Fruit fly (Drosophila melanogaster) whole organism, prepupa: ENCODE data around the gene ras.

ENCODE experiments used
- Blimp-1 ChIP-seq: fragments of 200-800 bp; sonication (Bioruptor generic); optimal IDR thresholded peaks from 3 replicates; lab custom pipeline; 2017; ENCODE audit warnings: missing biosample characterization, missing genetic modification characterization, mild to moderate bottlenecking, moderate library complexity, missing genetic modification reagents
- CG10631 ChIP-seq: fragments of 200-800 bp; sonication (Bioruptor generic); optimal IDR thresholded peaks from 2 replicates; lab custom pipeline; 2016; ENCODE audit warnings: missing biosample characterization, missing genetic modification characterization
- CG11762 ChIP-seq: fragments of 200-800 bp; sonication (Bioruptor generic); optimal IDR thresholded peaks from 3 replicates; lab custom pipeline; 2016; ENCODE audit warnings: missing biosample characterization, missing genetic modification characterization; ENCODE audit not compliant: insufficient read depth
- CG11902 ChIP-seq: fragments of 200-800 bp; sonication (Bioruptor generic); optimal IDR thresholded peaks from 3 replicates; lab custom pipeline; 2016; ENCODE audit warnings: missing biosample characterization, missing genetic modification characterization
- CG16779 ChIP-seq: fragments of 200-800 bp; sonication (Bioruptor generic); optimal IDR thresholded peaks from 3 replicates; lab custom pipeline; 2017; ENCODE audit warnings: missing biosample characterization, mild to moderate bottlenecking, missing genetic modification characterization
- CG31627 ChIP-seq: fragments of 200-800 bp; sonication (Bioruptor generic); optimal IDR thresholded peaks from 3 replicates; lab custom pipeline; 2016; ENCODE audit warnings: missing biosample characterization, missing genetic modification characterization
- CG34406 ChIP-seq: fragments of 200-800 bp; sonication (Bioruptor generic); optimal IDR thresholded peaks from 3 replicates; lab custom pipeline; 2016; ENCODE audit warnings: missing biosample characterization, missing genetic modification characterization
- CG3919 ChIP-seq: fragments of 200-800 bp; sonication (Bioruptor generic); optimal IDR thresholded peaks from 3 replicates; lab custom pipeline; 2016; ENCODE audit warnings: missing biosample characterization, missing genetic modification characterization
- CG4318 ChIP-seq: fragments of 200-800 bp; sonication (Bioruptor generic); optimal IDR thresholded peaks from 3 replicates; lab custom pipeline; 2017; ENCODE audit warnings: missing biosample characterization, mild to moderate bottlenecking, missing genetic modification characterization
- CG6792 ChIP-seq: fragments of 200-800 bp; sonication (Bioruptor generic); optimal IDR thresholded peaks from 3 replicates; lab custom pipeline; 2016; ENCODE audit warnings: missing biosample characterization, missing genetic modification characterization
- CG6808 ChIP-seq: fragments of 200-800 bp; sonication (Bioruptor generic); optimal IDR thresholded peaks from 3 replicates; lab custom pipeline; 2017; ENCODE audit warnings: missing biosample characterization, missing genetic modification characterization, mild to moderate bottlenecking, moderate library complexity, missing genetic modification reagents
- CG6854 ChIP-seq: fragments of 200-800 bp; sonication (Bioruptor generic); optimal IDR thresholded peaks from 2 replicates; lab custom pipeline; 2017; ENCODE audit warnings: missing biosample characterization, mild to moderate bottlenecking, missing genetic modification characterization
- CG7368 ChIP-seq: fragments of 200-800 bp; sonication (Bioruptor generic); optimal IDR thresholded peaks from 3 replicates; lab custom pipeline; 2016; ENCODE audit warnings: missing biosample characterization, missing genetic modification characterization
- CG8632 ChIP-seq: fragments of 200-800 bp; sonication (Bioruptor generic); optimal IDR thresholded peaks from 3 replicates; lab custom pipeline; 2016; ENCODE audit warnings: missing biosample characterization, missing genetic modification characterization
- CG9139 ChIP-seq: fragments of 200-800 bp; sonication (Bioruptor generic); optimal IDR thresholded peaks from 3 replicates; lab custom pipeline; 2017; ENCODE audit warnings: missing biosample characterization, mild to moderate bottlenecking, missing genetic modification characterization
- Eip75B ChIP-seq: fragments of 200-800 bp; sonication (Bioruptor generic); optimal IDR thresholded peaks from 3 replicates; lab custom pipeline; 2016; ENCODE audit warnings: missing biosample characterization, missing genetic modification characterization
- Eip78C ChIP-seq: fragments of 200-800 bp; sonication (Bioruptor generic); peaks from one replicate; lab custom pipeline; 2016; ENCODE audit warnings: missing biosample characterization, missing genetic modification characterization
- Ets21C ChIP-seq: fragments of 200-800 bp; sonication (Bioruptor generic); optimal IDR thresholded peaks from 3 replicates; lab custom pipeline; 2016; ENCODE audit warnings: missing biosample characterization, missing genetic modification characterization
- Gug ChIP-seq: fragments of 200-800 bp; sonication (Bioruptor generic); IDR thresholded peaks from 2 replicates; pipeline ENCODE4 v1.3.6; 2022; ENCODE audit warnings: missing biosample characterization, missing genetic modification characterization
- Hr4 ChIP-seq: fragments of 200-800 bp; sonication (Bioruptor generic); optimal IDR thresholded peaks from 3 replicates; lab custom pipeline; 2016; ENCODE audit warnings: missing biosample characterization, missing genetic modification characterization
- Lpt ChIP-seq: fragments of 200-800 bp; sonication (Bioruptor generic); optimal IDR thresholded peaks from 3 replicates; lab custom pipeline; 2016; ENCODE audit warnings: missing biosample characterization, missing genetic modification characterization
- Met ChIP-seq: fragments of 200-800 bp; sonication (Bioruptor generic); optimal IDR thresholded peaks from 3 replicates; lab custom pipeline; 2016; ENCODE audit warnings: missing biosample characterization, missing genetic modification characterization
- OdsH ChIP-seq: fragments of 200-800 bp; sonication (Bioruptor generic); optimal IDR thresholded peaks from 3 replicates; lab custom pipeline; 2016; ENCODE audit warnings: missing biosample characterization, missing genetic modification characterization
- Smox ChIP-seq: fragments of 200-800 bp; sonication (Bioruptor generic); optimal IDR thresholded peaks from 3 replicates; lab custom pipeline; 2016; ENCODE audit warnings: missing biosample characterization, missing genetic modification characterization
- Sox102F ChIP-seq: fragments of 200-800 bp; sonication (Bioruptor generic); optimal IDR thresholded peaks from 2 replicates; lab custom pipeline; 2016; ENCODE audit warnings: missing biosample characterization, mild to moderate bottlenecking, missing genetic modification characterization
- Sox14 ChIP-seq: fragments of 200-800 bp; sonication (Bioruptor generic); optimal IDR thresholded peaks from 3 replicates; lab custom pipeline; 2016; ENCODE audit warnings: missing biosample characterization, missing genetic modification characterization
- Sox15 ChIP-seq: fragments of 200-800 bp; sonication (Bioruptor generic); optimal IDR thresholded peaks from 3 replicates; lab custom pipeline; 2016; ENCODE audit warnings: missing biosample characterization, missing genetic modification characterization
- achi ChIP-seq: fragments of 200-800 bp; sonication (Bioruptor generic); optimal IDR thresholded peaks from 3 replicates; lab custom pipeline; 2016; ENCODE audit warnings: missing biosample characterization, missing genetic modification characterization
- cyc ChIP-seq: fragments of 200-800 bp; sonication (Bioruptor generic); optimal IDR thresholded peaks from 3 replicates; lab custom pipeline; 2016; ENCODE audit warnings: missing biosample characterization, missing genetic modification characterization
- dac ChIP-seq: fragments of 200-800 bp; sonication (Bioruptor generic); optimal IDR thresholded peaks from 2 replicates; lab custom pipeline; 2017; ENCODE audit warnings: missing biosample characterization, mild to moderate bottlenecking, missing genetic modification characterization
- dsx ChIP-seq: fragments of 200-800 bp; optimal IDR thresholded peaks from 3 replicates; lab custom pipeline; 2019; ENCODE audit warnings: missing biosample characterization, mild to moderate bottlenecking, missing genetic modification characterization, moderate library complexity; ENCODE audit not compliant: poor library complexity, severe bottlenecking
- esn ChIP-seq: fragments of 200-800 bp; sonication (Bioruptor generic); optimal IDR thresholded peaks from 2 replicates; lab custom pipeline; 2016; ENCODE audit warnings: missing biosample characterization, mild to moderate bottlenecking, missing genetic modification characterization, moderate library complexity
- fd59A ChIP-seq: fragments of 200-800 bp; sonication (Bioruptor generic); optimal IDR thresholded peaks from 2 replicates; lab custom pipeline; 2017; ENCODE audit warnings: missing biosample characterization, mild to moderate bottlenecking, missing genetic modification characterization, missing genetic modification reagents
- fkh ChIP-seq: fragments of 200-800 bp; sonication (Bioruptor generic); optimal IDR thresholded peaks from 3 replicates; lab custom pipeline; 2017; ENCODE audit warnings: missing biosample characterization, mild to moderate bottlenecking, missing genetic modification characterization, moderate library complexity
- lz ChIP-seq: fragments of 200-800 bp; sonication (Bioruptor generic); optimal IDR thresholded peaks from 3 replicates; lab custom pipeline; 2016; ENCODE audit warnings: missing biosample characterization, missing genetic modification characterization
- pdm3 ChIP-seq: fragments of 200-800 bp; sonication (Bioruptor generic); optimal IDR thresholded peaks from 3 replicates; lab custom pipeline; 2016; ENCODE audit warnings: missing biosample characterization, missing genetic modification characterization
- salr ChIP-seq, 2 experiments: fragments of 200-800 bp; sonication (Bioruptor generic); optimal IDR thresholded peaks; 3 replicates each; lab custom pipeline; 2016 to 2018; ENCODE audit warnings: missing biosample characterization in 2 of 2, missing genetic modification characterization in 2 of 2, mild to moderate bottlenecking in 1 of 2
- svp ChIP-seq: fragments of 200-800 bp; sonication (Bioruptor generic); peaks from one replicate; lab custom pipeline; 2016; ENCODE audit warnings: missing biosample characterization, missing genetic modification characterization
- topi ChIP-seq: fragments of 200-800 bp; sonication (Bioruptor generic); optimal IDR thresholded peaks from 3 replicates; lab custom pipeline; 2016; ENCODE audit warnings: missing biosample characterization, missing genetic modification characterization
- vri ChIP-seq: fragments of 200-800 bp; sonication (Bioruptor generic); optimal IDR thresholded peaks from 3 replicates; lab custom pipeline; 2016; ENCODE audit warnings: missing biosample characterization, mild to moderate bottlenecking, missing genetic modification characterization

ras gene

dm6 chrX:10727318-10727717 is 17.0 kb upstream of the ras start:
- TF ChIP-seq CG11902 (GFP tag; lab: Kevin White, UChicago) (no peak), fd59A (GFP tag; lab: Kevin White, UChicago) (no peak), pdm3 (GFP tag; lab: Kevin White, UChicago) (no peak), dac (GFP tag; lab: Kevin White, UChicago) (no peak), Hr4 (GFP tag; lab: Kevin White, UChicago) (no peak), CG34406 (no peak), Eip78C (GFP tag; lab: Kevin White, UChicago) (no peak), CG6808 (GFP tag; lab: Kevin White, UChicago) (no peak), dsx (no peak), OdsH (GFP tag; lab: Kevin White, UChicago) (no peak), CG11762 (GFP tag; lab: Kevin White, UChicago) (no peak), Met (GFP tag; lab: Kevin White, UChicago) (no peak), CG9139 (GFP tag; lab: Kevin White, UChicago) (no peak), Sox15 (no peak), Eip75B (GFP tag; lab: Kevin White, UChicago) (no peak), CG3919 (GFP tag; lab: Kevin White, UChicago) (no peak), cyc (GFP tag; lab: Kevin White, UChicago) (no peak)

DNA sequence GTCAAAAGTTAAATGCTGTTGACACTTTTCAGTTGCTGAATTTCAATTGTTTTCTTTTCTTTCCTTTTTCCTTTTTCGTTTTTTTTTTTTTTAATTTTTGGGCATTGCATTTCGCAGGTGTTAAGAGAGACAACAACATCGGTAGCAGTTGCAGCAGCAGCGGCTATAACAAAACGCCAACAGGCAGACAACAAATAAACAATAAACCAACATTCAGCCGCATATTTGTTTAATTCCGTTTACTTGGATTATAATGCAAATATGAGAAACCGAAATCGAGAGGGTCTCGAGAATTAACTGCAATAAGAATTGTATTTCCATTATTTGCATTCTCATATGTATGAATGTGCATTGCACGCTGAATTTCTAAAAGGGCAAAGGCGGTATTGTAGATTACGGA is 16.3 kb upstream of the ras start:
- TF ChIP-seq Ets21C (GFP tag; lab: Kevin White, UChicago) (peak; percentile 1), fkh (no peak), CG34406 (peak; percentile 56), Met (GFP tag; lab: Kevin White, UChicago) (peak; percentile 52), svp (GFP tag; lab: Kevin White, UChicago) (peak; percentile 79), lz (GFP tag; lab: Kevin White, UChicago) (peak; percentile 38), vri (peak; percentile 65), Lpt (GFP tag; lab: Kevin White, UChicago) (no peak), CG7368 (GFP tag; lab: Kevin White, UChicago) (peak; percentile 27), Sox14 (GFP tag; lab: Kevin White, UChicago) (no peak), topi (peak; percentile 62), CG16779 (tag; lab: Kevin White, UChicago) (no peak), achi (peak; percentile 4), cyc (GFP tag; lab: Kevin White, UChicago) (peak; percentile 21), Sox102F (peak; percentile 41), CG6854 (peak; percentile 47), Gug (GFP tag; lab: Robert Waterston, UW) (no peak), CG8632 (peak; percentile 49), esn (GFP tag; lab: Kevin White, UChicago) (peak; percentile 60), Smox (GFP tag; lab: Kevin White, UChicago) (peak; percentile 68), Eip78C (GFP tag; lab: Kevin White, UChicago) (peak; percentile 81), Blimp-1 (GFP tag; lab: Kevin White, UChicago) (peak; percentile 22), CG10631 (GFP tag; lab: Kevin White, UChicago) (peak; percentile 9), CG6792 (peak; percentile 44), CG6808 (GFP tag; lab: Kevin White, UChicago) (no peak), CG31627 (GFP tag; lab: Kevin White, UChicago) (peak; percentile 3)

- TF ChIP-seq CG4318 (GFP tag; lab: Kevin White, UChicago) (no peak), CG3919 (GFP tag; lab: Kevin White, UChicago) (no peak), Gug (GFP tag; lab: Robert Waterston, UW) (no peak), salr (GFP tag; optimal IDR thresholded peaks at IDR 0.05; lab: Kevin White, UChicago) (no peak), CG11902 (GFP tag; lab: Kevin White, UChicago) (no peak), Blimp-1 (GFP tag; lab: Kevin White, UChicago) (no peak)
These were observed 15.7 kb upstream of the ras start for dm6 chrX:10728541-10728968.
